Fruit fly (Drosophila melanogaster) whole organism: ENCODE measurements around the gene Sox21a.

ENCODE experiments used
- CG8478 ChIP-seq: fragments of >200 bp; optimal IDR thresholded peaks from 2 replicates; lab custom pipeline; 2018; ENCODE audit warnings: inconsistent platforms
- Dll ChIP-seq: fragments of >200 bp; optimal IDR thresholded peaks from 2 replicates; lab custom pipeline; 2017
- EcR ChIP-seq, 2 experiments: fragments of >200 bp; optimal IDR thresholded peaks; 2 replicates each; lab custom pipeline; 2017; ENCODE audit warnings: missing biosample characterization in 2 of 2, missing genetic modification characterization in 2 of 2, missing genetic modification reagents in 2 of 2
- pan ChIP-seq: fragments of >200 bp; optimal IDR thresholded peaks from 2 replicates; lab custom pipeline; 2017
- psq ChIP-seq: fragments of >200 bp; optimal IDR thresholded peaks from 2 replicates; lab custom pipeline; 2017
- usp ChIP-seq: fragments of >200 bp; optimal IDR thresholded peaks from 2 replicates; lab custom pipeline; 2017; ENCODE audit warnings: missing biosample characterization, missing genetic modification characterization, mixed read lengths

Sox21a gene

dm6 chr3L:14083283-14083682, 24.6 kb downstream of the Sox21a start, which contains the start of gene CG8100:
CG8100 (plus strand) TSS chr3L:14083615.
- TF ChIP-seq CG8478, result no peak
- TF ChIP-seq usp, result no peak
- no peak for TF ChIP-seq EcR (GFP tag; optimal IDR thresholded peaks at IDR 0.05; lab: Kevin White, UChicago)
- no peak for TF ChIP-seq psq (lab: Kevin White, UChicago)
- TF ChIP-seq Dll (lab: Kevin White, UChicago), result no peak
- TF ChIP-seq pan (lab: Kevin White, UChicago), result no peak

- no peak for TF ChIP-seq usp
- TF ChIP-seq psq (lab: Kevin White, UChicago), result no peak
- TF ChIP-seq EcR (GFP tag; optimal IDR thresholded peaks at IDR 0.05; lab: Kevin White, UChicago), result no peak
- TF ChIP-seq CG8478, result no peak
- no peak for TF ChIP-seq Dll (lab: Kevin White, UChicago)
- no peak for TF ChIP-seq pan (lab: Kevin White, UChicago)
Measured at dm6 chr3L:14079224-14079623, 28.7 kb downstream of the Sox21a start.

- TF ChIP-seq pan (lab: Kevin White, UChicago), result no peak
- TF ChIP-seq usp, result no peak
- no peak for TF ChIP-seq psq (lab: Kevin White, UChicago)
- no peak for TF ChIP-seq Dll (lab: Kevin White, UChicago)
- TF ChIP-seq CG8478, result no peak
- no peak for TF ChIP-seq EcR (GFP tag; optimal IDR thresholded peaks at IDR 0.05; lab: Kevin White, UChicago)
Measured at dm6 chr3L:14078227-14078626, 29.7 kb downstream of the Sox21a start.

dm6 chr3L:14076559-14076958, 31.4 kb downstream of the Sox21a start:
- no peak for TF ChIP-seq usp
- TF ChIP-seq Dll (lab: Kevin White, UChicago), result no peak
- no peak for TF ChIP-seq EcR (GFP tag; optimal IDR thresholded peaks at IDR 0.05; lab: Kevin White, UChicago)
- no peak for TF ChIP-seq CG8478
- no peak for TF ChIP-seq psq (lab: Kevin White, UChicago)
- TF ChIP-seq pan (lab: Kevin White, UChicago), result no peak

dm6 chr3L:14075472-14075871, 32.4 kb downstream of the Sox21a start, which contains the start of gene btl:
btl (plus strand) TSS chr3L:14075772.
- TF ChIP-seq EcR (GFP tag; optimal IDR thresholded peaks at IDR 0.05; lab: Kevin White, UChicago) (no peak), pan (lab: Kevin White, UChicago) (no peak), Dll (lab: Kevin White, UChicago) (no peak), psq (lab: Kevin White, UChicago) (no peak), CG8478 (no peak), usp (no peak)

dm6 chr3L:14071621-14072020, 36.3 kb downstream of the Sox21a start, which contains the start of gene Pex1:
Pex1 (plus strand) TSS chr3L:14071892.
- TF ChIP-seq pan (lab: Kevin White, UChicago) (no peak), Dll (lab: Kevin White, UChicago) (no peak), usp (no peak), psq (lab: Kevin White, UChicago) (no peak)

dm6 chr3L:14064065-14064414, 43.9 kb downstream of the Sox21a start:
- TF ChIP-seq pan (lab: Kevin White, UChicago) (no peak), psq (lab: Kevin White, UChicago) (no peak), Dll (lab: Kevin White, UChicago) (no peak)

- TF ChIP-seq psq (lab: Kevin White, UChicago), result no peak
- no peak for TF ChIP-seq usp
- TF ChIP-seq Dll (lab: Kevin White, UChicago), result no peak
- no peak for TF ChIP-seq pan (lab: Kevin White, UChicago)
- no peak for TF ChIP-seq EcR (GFP tag; optimal IDR thresholded peaks at IDR 0.05; lab: Kevin White, UChicago)
- no peak for TF ChIP-seq CG8478
Measured at dm6 chr3L:14063241-14064064, 44.5 kb downstream of the Sox21a start.

- TF ChIP-seq pan (lab: Kevin White, UChicago) (no peak), CG8478 (no peak), psq (lab: Kevin White, UChicago) (no peak), usp (no peak), Dll (lab: Kevin White, UChicago) (no peak), EcR (GFP tag; optimal IDR thresholded peaks at IDR 0.05; lab: Kevin White, UChicago) (no peak)
Measured at dm6 chr3L:14062702-14063101, 45.2 kb downstream of the Sox21a start.

dm6 chr3L:14059266-14059974, 48.5 kb downstream of the Sox21a start:
- TF ChIP-seq CG8478 (no peak), Dll (lab: Kevin White, UChicago) (no peak), psq (lab: Kevin White, UChicago) (no peak), usp (no peak), EcR (GFP tag; optimal IDR thresholded peaks at IDR 0.05; lab: Kevin White, UChicago) (no peak), pan (lab: Kevin White, UChicago) (no peak)

dm6 chr3L:14056816-14057215, 51.1 kb downstream of the Sox21a start:
- TF ChIP-seq CG8478 (no peak), usp (no peak)

dm6 chr3L:14055815-14056516, 52.0 kb downstream of the Sox21a start:
- TF ChIP-seq psq (lab: Kevin White, UChicago), result no peak
- TF ChIP-seq CG8478, result no peak
- no peak for TF ChIP-seq usp
- no peak for TF ChIP-seq Dll (lab: Kevin White, UChicago)
- no peak for TF ChIP-seq EcR (GFP tag; optimal IDR thresholded peaks at IDR 0.05; lab: Kevin White, UChicago)
- no peak for TF ChIP-seq pan (lab: Kevin White, UChicago)
